Worm (Caenorhabditis elegans): ENCODE data around the gene AC7.3.

Gene AC7.3

DNA sequence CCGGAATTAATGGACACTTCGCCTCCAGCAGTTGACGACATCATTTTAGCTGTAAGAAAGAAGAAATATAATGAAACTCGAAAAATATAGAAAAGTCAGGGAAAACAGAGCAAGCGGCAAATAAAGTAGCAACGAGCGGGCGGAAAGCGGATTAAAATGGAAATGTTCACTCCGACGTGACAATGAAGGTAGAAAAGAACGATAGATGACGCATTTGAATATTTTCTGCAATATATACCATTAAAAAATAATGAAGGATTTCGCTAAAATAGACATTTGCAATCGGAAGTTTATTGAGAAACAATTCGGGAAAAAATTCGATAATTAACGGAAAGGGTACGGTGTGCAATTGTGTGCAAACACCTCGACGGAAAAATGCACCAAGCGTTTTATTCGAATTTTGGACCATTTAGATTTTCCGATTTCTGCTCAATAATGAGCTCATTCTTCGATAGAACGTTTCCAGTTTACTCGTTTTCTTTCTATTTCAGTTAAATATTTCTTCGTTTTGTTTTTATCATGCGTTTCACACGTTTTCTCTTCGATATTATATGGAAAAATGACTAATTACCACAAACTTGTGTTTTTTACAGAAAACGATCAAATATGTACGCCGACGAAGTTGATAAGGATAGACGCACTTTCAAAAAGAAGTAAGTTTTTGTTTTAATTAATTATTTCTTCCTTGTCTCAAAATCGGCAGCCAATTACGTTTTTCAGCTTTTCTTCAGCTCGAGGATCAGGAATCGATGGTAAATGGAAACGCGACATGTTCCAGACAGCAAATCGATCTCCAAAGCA is 20.4 kb upstream of the AC7.3 start, which contains the start of the genes snpn-1 and C02B10.4 (continued):
- TF ChIP-seq aly-2 (tag; optimal IDR thresholded peaks at IDR 0.05) (no peak), dmd-4 (tag; optimal IDR thresholded peaks at IDR 0.05) (no peak), mbf-1 (tag; optimal IDR thresholded peaks at IDR 0.05) (no peak), ceh-82 (tag; optimal IDR thresholded peaks at IDR 0.05) (no peak), F13H6.1 (tag; optimal IDR thresholded peaks at IDR 0.05) (no peak)

DNA sequence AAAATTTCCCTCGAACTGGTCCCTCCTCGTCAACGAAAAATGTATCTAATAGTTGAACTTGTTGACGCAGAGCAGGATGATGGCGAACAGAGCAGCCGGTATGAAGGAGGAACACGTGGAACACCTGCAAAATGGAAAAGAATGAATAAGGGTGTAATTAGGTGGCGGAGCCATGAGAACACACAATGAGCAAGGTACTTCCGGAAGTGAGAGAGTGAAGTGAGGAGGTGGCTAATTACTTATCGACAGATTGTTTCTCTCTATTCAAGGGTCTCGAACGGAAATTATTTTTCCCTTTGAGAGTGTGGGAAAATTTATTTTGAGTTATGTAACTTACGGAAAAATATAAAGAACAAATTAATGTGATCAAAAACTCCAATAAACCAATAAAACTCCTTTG is 18.2 kb upstream of the AC7.3 start:
- no peak for TF ChIP-seq snpc-4 (tag; optimal IDR thresholded peaks at IDR 0.05)
- no peak for TF ChIP-seq crh-2 (tag; optimal IDR thresholded peaks at IDR 0.05)
- TF ChIP-seq ama-1 (optimal IDR thresholded peaks at IDR 0.05), result no peak
- no peak for TF ChIP-seq sma-9 (GFP tag; optimal IDR thresholded peaks at IDR 0.05)
- no peak for TF ChIP-seq sma-9 (tag; optimal IDR thresholded peaks at IDR 0.05)
- no peak for TF ChIP-seq ztf-11 (tag; optimal IDR thresholded peaks at IDR 0.05)
- TF ChIP-seq dmd-4 (tag; optimal IDR thresholded peaks at IDR 0.05), result no peak
- TF ChIP-seq nhr-11 (tag; optimal IDR thresholded peaks at IDR 0.05), result no peak
- no peak for TF ChIP-seq peb-1 (tag; optimal IDR thresholded peaks at IDR 0.05)
- TF ChIP-seq nhr-21 (tag; optimal IDR thresholded peaks at IDR 0.05), result no peak
- TF ChIP-seq fos-1 (tag; optimal IDR thresholded peaks at IDR 0.05), result no peak
- TF ChIP-seq sem-4 (tag; optimal IDR thresholded peaks at IDR 0.05), result no peak

DNA sequence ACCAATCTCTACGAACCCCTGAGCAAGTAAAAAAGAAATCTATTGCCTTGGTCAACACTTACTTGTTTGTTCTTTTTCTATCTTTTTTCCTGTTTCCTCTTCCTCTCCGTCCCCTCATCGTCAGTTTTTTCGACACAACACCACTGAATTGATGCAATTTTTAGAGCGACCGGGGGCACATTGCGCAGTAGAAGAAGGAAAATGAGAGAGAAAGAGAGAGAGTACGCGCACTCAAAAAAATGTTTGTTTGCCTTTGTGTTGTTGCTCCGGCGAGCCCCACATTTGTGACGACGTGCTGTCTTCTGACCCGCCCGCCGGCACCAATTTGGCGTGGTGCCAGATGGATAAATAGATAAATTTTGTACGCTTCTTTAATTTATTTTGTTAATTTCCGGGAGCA is 11.5 kb upstream of the AC7.3 start:
- no peak for TF ChIP-seq fos-1 (tag; optimal IDR thresholded peaks at IDR 0.05)
- no peak for TF ChIP-seq egl-27 (tag; optimal IDR thresholded peaks at IDR 0.05)
- peak; percentile 0 for TF ChIP-seq crh-2 (tag; optimal IDR thresholded peaks at IDR 0.05)
- TF ChIP-seq lin-11 (tag; optimal IDR thresholded peaks at IDR 0.05), result peak; percentile 41
- TF ChIP-seq ZK546.5 (tag; optimal IDR thresholded peaks at IDR 0.05), result no peak
- peak; percentile 64 for TF ChIP-seq nhr-129 (tag; optimal IDR thresholded peaks at IDR 0.05)
- peak; percentile 16 for TF ChIP-seq sma-9 (GFP tag; optimal IDR thresholded peaks at IDR 0.05)
- TF ChIP-seq sma-9 (tag; optimal IDR thresholded peaks at IDR 0.05), result no peak
- TF ChIP-seq nhr-11 (tag; optimal IDR thresholded peaks at IDR 0.05), result no peak
- TF ChIP-seq Y55F3AM.14 (GFP tag; optimal IDR thresholded peaks at IDR 0.05), result peak; percentile 66
- peak; percentile 4 for TF ChIP-seq lin-13 (GFP tag; optimal IDR thresholded peaks at IDR 0.05)
- TF ChIP-seq unc-39 (tag; optimal IDR thresholded peaks at IDR 0.05), result no peak
- TF ChIP-seq nhr-21 (tag; optimal IDR thresholded peaks at IDR 0.05), result no peak
- peak in 1 of 2 experiments; percentile 39 for TF ChIP-seq lsy-2 (tag; optimal IDR thresholded peaks at IDR 0.05)
- TF ChIP-seq nhr-23 (tag; optimal IDR thresholded peaks at IDR 0.05), result no peak
- peak; percentile 37 for TF ChIP-seq zag-1 (tag; optimal IDR thresholded peaks at IDR 0.05)
- TF ChIP-seq F13H6.1 (tag; optimal IDR thresholded peaks at IDR 0.05), result peak; percentile 50
- peak; percentile 5 for TF ChIP-seq unc-55 (GFP tag; optimal IDR thresholded peaks at IDR 0.05)
- no peak for TF ChIP-seq R02D3.7 (tag; optimal IDR thresholded peaks at IDR 0.05)
- TF ChIP-seq ceh-16 (tag; optimal IDR thresholded peaks at IDR 0.05), result no peak
- TF ChIP-seq ztf-4 (tag; optimal IDR thresholded peaks at IDR 0.05), result peak; percentile 43
- TF ChIP-seq C34F6.9 (tag; optimal IDR thresholded peaks at IDR 0.05), result peak; percentile 39
- no peak for TF ChIP-seq elt-1 (tag; optimal IDR thresholded peaks at IDR 0.05)

ce11 chrIV:5101945-5102344 is 9.7 kb upstream of the AC7.3 start:
- TF ChIP-seq ama-1 (optimal IDR thresholded peaks at IDR 0.05) (no peak), ztf-4 (tag; optimal IDR thresholded peaks at IDR 0.05) (no peak), ZK546.5 (tag; optimal IDR thresholded peaks at IDR 0.05) (no peak), alr-1 (tag; optimal IDR thresholded peaks at IDR 0.05) (no peak)

DNA sequence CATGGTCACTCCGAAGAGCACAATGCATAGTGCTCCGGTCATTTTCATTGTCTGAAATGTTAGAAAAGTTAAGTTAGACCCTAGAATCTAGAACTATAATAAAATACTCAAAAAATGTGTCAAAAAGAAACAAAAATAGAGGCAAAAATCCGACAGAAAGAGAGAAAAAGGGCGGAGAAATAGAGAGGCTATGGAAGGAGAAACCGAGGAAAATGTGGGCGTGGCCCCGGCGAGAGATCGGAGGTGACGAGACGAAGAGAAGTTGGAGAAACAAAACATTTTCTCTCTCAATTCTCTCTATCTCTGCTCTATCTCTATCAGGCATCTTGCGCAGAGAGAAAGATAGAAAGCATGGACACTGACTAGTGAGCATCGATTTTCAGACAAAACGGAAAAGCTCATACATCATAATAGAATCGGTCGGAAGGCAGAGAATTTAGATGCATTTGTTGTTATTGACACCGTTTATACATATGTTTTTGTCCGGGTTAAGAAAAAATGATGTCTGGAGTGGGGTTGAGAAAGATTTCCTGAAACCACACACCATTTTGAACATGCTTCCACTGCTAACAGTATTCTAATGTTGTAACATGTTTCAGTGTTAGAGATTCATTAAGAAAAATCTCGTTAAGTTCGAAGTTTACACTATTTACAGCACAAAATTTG is 8.3 kb upstream of the AC7.3 start, which contains the start of gene C02B10.3:
Gene C02B10.3 (minus strand): TSS at position 51 of the 666 bp plus-strand sequence.
- peak in 1 of 2 experiments; percentile 39 for TF ChIP-seq mdl-1 (tag; optimal IDR thresholded peaks at IDR 0.05)
- TF ChIP-seq lsy-2 (tag; optimal IDR thresholded peaks at IDR 0.05), result peak in 1 of 2 experiments; percentile 68
- no peak for TF ChIP-seq fos-1 (tag; optimal IDR thresholded peaks at IDR 0.05)
- TF ChIP-seq unc-62 (GFP tag; optimal IDR thresholded peaks at IDR 0.05), result no peak
- TF ChIP-seq nhr-77 (tag; optimal IDR thresholded peaks at IDR 0.05), result no peak
- TF ChIP-seq lin-11 (tag; optimal IDR thresholded peaks at IDR 0.05), result peak; percentile 18
- TF ChIP-seq nhr-25 (tag; optimal IDR thresholded peaks at IDR 0.05), result no peak
- TF ChIP-seq ceh-82 (tag; optimal IDR thresholded peaks at IDR 0.05), result no peak
- TF ChIP-seq ztf-11 (tag; optimal IDR thresholded peaks at IDR 0.05), result no peak
- TF ChIP-seq lin-39 (tag; optimal IDR thresholded peaks at IDR 0.05), result no peak
- TF ChIP-seq lin-13 (GFP tag; optimal IDR thresholded peaks at IDR 0.05), result peak; percentile 7
- TF ChIP-seq elt-1 (tag; optimal IDR thresholded peaks at IDR 0.05), result no peak
- TF ChIP-seq unc-55 (GFP tag; optimal IDR thresholded peaks at IDR 0.05), result peak; percentile 97
- TF ChIP-seq aly-2 (tag; optimal IDR thresholded peaks at IDR 0.05), result no peak
- no peak for TF ChIP-seq ama-1 (optimal IDR thresholded peaks at IDR 0.05)
- no peak for TF ChIP-seq nhr-23 (tag; optimal IDR thresholded peaks at IDR 0.05)
- TF ChIP-seq nhr-237 (tag; optimal IDR thresholded peaks at IDR 0.05), result no peak
- no peak for TF ChIP-seq alr-1 (tag; optimal IDR thresholded peaks at IDR 0.05)
- TF ChIP-seq mbf-1 (tag; optimal IDR thresholded peaks at IDR 0.05), result no peak
- no peak for TF ChIP-seq ztf-1 (GFP tag; conservative IDR thresholded peaks at IDR 0.05)
- no peak for TF ChIP-seq sma-3 (GFP tag; optimal IDR thresholded peaks at IDR 0.05)
- TF ChIP-seq crh-2 (tag; optimal IDR thresholded peaks at IDR 0.05), result peak; percentile 48
- TF ChIP-seq snpc-4 (tag; optimal IDR thresholded peaks at IDR 0.05), result no peak
- TF ChIP-seq elt-3 (tag; optimal IDR thresholded peaks at IDR 0.05), result no peak
- no peak for TF ChIP-seq Y55F3AM.14 (GFP tag; optimal IDR thresholded peaks at IDR 0.05)
- TF ChIP-seq nhr-21 (tag; optimal IDR thresholded peaks at IDR 0.05), result no peak

All from whole organism, L2 larva.